Worm (Caenorhabditis elegans): ENCODE measurements around the gene R13A5.7.

DNA sequence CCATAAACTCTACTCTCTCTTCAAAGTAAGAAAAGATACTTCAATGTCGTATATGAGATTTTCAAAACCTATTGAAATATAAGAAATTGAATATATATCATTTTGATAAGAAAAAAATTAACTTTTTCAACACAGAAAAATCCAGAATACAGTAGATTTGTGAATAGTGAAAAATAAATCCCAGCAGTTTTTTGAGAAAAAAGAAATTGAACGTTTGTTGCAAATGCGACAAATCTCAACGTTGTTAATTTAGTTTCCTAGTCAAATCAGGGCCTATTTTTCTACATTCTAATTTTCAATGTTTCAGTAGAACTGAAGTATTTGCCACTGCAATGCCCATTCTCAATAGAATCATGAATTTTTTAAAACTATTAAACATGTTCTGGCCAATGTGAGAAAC lies 44.6 kb upstream of the R13A5.7 start, which contains the start of gene T04A6.2:
- no peak for TF ChIP-seq nhr-21 (tag; optimal IDR thresholded peaks at IDR 0.05)
- no peak for TF ChIP-seq skn-1 (tag; optimal IDR thresholded peaks at IDR 0.05)
- TF ChIP-seq sem-4 (tag; optimal IDR thresholded peaks at IDR 0.05): no peak

All from whole organism, L2 larva.